In the genomic region with DNA sequence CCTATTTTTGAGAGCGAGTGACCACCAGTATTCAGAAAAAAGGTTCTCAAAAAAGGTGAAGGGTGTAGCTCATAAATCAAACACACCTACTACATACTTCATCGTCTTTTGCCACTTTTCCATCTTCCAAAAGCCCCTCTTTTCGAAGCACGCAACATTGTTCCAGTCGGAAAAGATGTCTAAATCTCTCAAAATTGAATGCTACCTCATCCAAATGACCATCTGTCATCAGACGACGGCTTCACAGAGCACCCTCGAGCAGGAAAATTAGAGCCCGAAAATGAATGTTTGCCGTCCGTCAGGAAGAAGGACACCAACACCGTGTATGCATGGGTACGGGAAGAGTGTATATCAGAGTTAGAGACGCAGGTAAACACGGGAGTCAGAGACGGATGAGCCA, we compare ENCODE assay signal across 2 worm cellular contexts.
TF ChIP-seq lines count a peak whose summit lies in the region.

No protein-coding gene starts in this region.

TF ChIP-seq in whole organism, L1 larva, 84 proteins besides CTCF, POLR2A, EP300 and RAD21:
- TF ChIP-seq C16A3.4 (tag; optimal IDR thresholded peaks at IDR 0.05; lab: Kevin White, UChicago) (no peak), tbx-2 (tag; optimal IDR thresholded peaks at IDR 0.05; lab: Kevin White, UChicago) (peak; percentile 6)

TF ChIP-seq in whole organism, mixed stage, embryonic, 35 proteins besides CTCF, POLR2A, EP300 and RAD21:
- TF ChIP-seq sptf-1 (tag; optimal IDR thresholded peaks at IDR 0.05; lab: Kevin White, UChicago): no peak
- TF ChIP-seq cnd-1 (tag; optimal IDR thresholded peaks at IDR 0.05; lab: Kevin White, UChicago): peak; percentile 89
- TF ChIP-seq zip-8 (tag; optimal IDR thresholded peaks at IDR 0.05; lab: Kevin White, UChicago): no peak
- peak; percentile 94 for TF ChIP-seq lin-32 (GFP tag; optimal IDR thresholded peaks at IDR 0.05; lab: Kevin White, UChicago)
- TF ChIP-seq elt-1 (tag; optimal IDR thresholded peaks at IDR 0.05; lab: Kevin White, UChicago; ENCODE audit: borderline replicate concordance, insufficient read depth): no peak
- no peak for TF ChIP-seq nhr-2 (tag; optimal IDR thresholded peaks at IDR 0.05; lab: Kevin White, UChicago)
